Fruit fly (Drosophila melanogaster) whole organism, prepupa: ENCODE data around the gene CG14074.
A peak's percentile ranks its signal among the peaks of the same experiment; 100 is the strongest.

Source experiments
- CG10631 ChIP-seq: fragments of 200-800 bp; sonication (Bioruptor generic); optimal IDR thresholded peaks from 2 replicates; lab custom pipeline; 2016; ENCODE audit warnings: missing biosample characterization, missing genetic modification characterization
- CG10669 ChIP-seq: fragments of 200-800 bp; sonication (Bioruptor generic); optimal IDR thresholded peaks from 3 replicates; lab custom pipeline; 2018; ENCODE audit warnings: missing biosample characterization, mild to moderate bottlenecking, missing genetic modification characterization, moderate library complexity
- CG11762 ChIP-seq: fragments of 200-800 bp; sonication (Bioruptor generic); optimal IDR thresholded peaks from 3 replicates; lab custom pipeline; 2016; ENCODE audit warnings: missing biosample characterization, missing genetic modification characterization; ENCODE audit not compliant: insufficient read depth
- CG11902 ChIP-seq: fragments of 200-800 bp; sonication (Bioruptor generic); optimal IDR thresholded peaks from 3 replicates; lab custom pipeline; 2016; ENCODE audit warnings: missing biosample characterization, missing genetic modification characterization
- CG15336 ChIP-seq: fragments of 200-800 bp; sonication (Bioruptor generic); IDR thresholded peaks from 2 replicates; pipeline ENCODE4 v1.3.6; 2022; ENCODE audit warnings: missing biosample characterization, missing genetic modification characterization
- CG1621 ChIP-seq: fragments of 200-800 bp; sonication (Bioruptor generic); optimal IDR thresholded peaks from 3 replicates; lab custom pipeline; 2018; ENCODE audit warnings: missing biosample characterization, mild to moderate bottlenecking, missing genetic modification characterization
- CG16779 ChIP-seq: fragments of 200-800 bp; sonication (Bioruptor generic); optimal IDR thresholded peaks from 3 replicates; lab custom pipeline; 2017; ENCODE audit warnings: missing biosample characterization, mild to moderate bottlenecking, missing genetic modification characterization
- CG3919 ChIP-seq: fragments of 200-800 bp; sonication (Bioruptor generic); optimal IDR thresholded peaks from 3 replicates; lab custom pipeline; 2016; ENCODE audit warnings: missing biosample characterization, missing genetic modification characterization
- CG6163 ChIP-seq: fragments of 200-800 bp; sonication (Bioruptor generic); IDR thresholded peaks from 3 replicates; pipeline ENCODE4 v1.3.6; 2022; ENCODE audit warnings: missing biosample characterization, missing genetic modification characterization
- CG6276 ChIP-seq: fragments of 200-800 bp; sonication (Bioruptor generic); optimal IDR thresholded peaks from 2 replicates; lab custom pipeline; 2017; ENCODE audit warnings: missing biosample characterization, mild to moderate bottlenecking, missing genetic modification characterization
- CG6808 ChIP-seq: fragments of 200-800 bp; sonication (Bioruptor generic); optimal IDR thresholded peaks from 3 replicates; lab custom pipeline; 2017; ENCODE audit warnings: missing biosample characterization, missing genetic modification characterization, mild to moderate bottlenecking, moderate library complexity, missing genetic modification reagents
- CG6854 ChIP-seq: fragments of 200-800 bp; sonication (Bioruptor generic); optimal IDR thresholded peaks from 2 replicates; lab custom pipeline; 2017; ENCODE audit warnings: missing biosample characterization, mild to moderate bottlenecking, missing genetic modification characterization
- CG7368 ChIP-seq: fragments of 200-800 bp; sonication (Bioruptor generic); optimal IDR thresholded peaks from 3 replicates; lab custom pipeline; 2016; ENCODE audit warnings: missing biosample characterization, missing genetic modification characterization
- CG8119 ChIP-seq: fragments of 200-800 bp; sonication (Bioruptor generic); IDR thresholded peaks from 3 replicates; pipeline ENCODE4 v1.3.6; 2022; ENCODE audit warnings: missing biosample characterization, missing genetic modification characterization
- CG8632 ChIP-seq: fragments of 200-800 bp; sonication (Bioruptor generic); optimal IDR thresholded peaks from 3 replicates; lab custom pipeline; 2016; ENCODE audit warnings: missing biosample characterization, missing genetic modification characterization
- CG9139 ChIP-seq: fragments of 200-800 bp; sonication (Bioruptor generic); optimal IDR thresholded peaks from 3 replicates; lab custom pipeline; 2017; ENCODE audit warnings: missing biosample characterization, mild to moderate bottlenecking, missing genetic modification characterization
- Eip75B ChIP-seq: fragments of 200-800 bp; sonication (Bioruptor generic); optimal IDR thresholded peaks from 3 replicates; lab custom pipeline; 2016; ENCODE audit warnings: missing biosample characterization, missing genetic modification characterization
- Eip78C ChIP-seq: fragments of 200-800 bp; sonication (Bioruptor generic); peaks from one replicate; lab custom pipeline; 2016; ENCODE audit warnings: missing biosample characterization, missing genetic modification characterization
- Ets21C ChIP-seq: fragments of 200-800 bp; sonication (Bioruptor generic); optimal IDR thresholded peaks from 3 replicates; lab custom pipeline; 2016; ENCODE audit warnings: missing biosample characterization, missing genetic modification characterization
- Gug ChIP-seq: fragments of 200-800 bp; sonication (Bioruptor generic); IDR thresholded peaks from 2 replicates; pipeline ENCODE4 v1.3.6; 2022; ENCODE audit warnings: missing biosample characterization, missing genetic modification characterization
- Hr38 ChIP-seq: sonication (Bioruptor generic); optimal IDR thresholded peaks from 2 replicates; lab custom pipeline; 2016; ENCODE audit warnings: missing biosample characterization, missing genetic modification characterization
- Hr4 ChIP-seq: fragments of 200-800 bp; sonication (Bioruptor generic); optimal IDR thresholded peaks from 3 replicates; lab custom pipeline; 2016; ENCODE audit warnings: missing biosample characterization, missing genetic modification characterization
- Lpt ChIP-seq: fragments of 200-800 bp; sonication (Bioruptor generic); optimal IDR thresholded peaks from 3 replicates; lab custom pipeline; 2016; ENCODE audit warnings: missing biosample characterization, missing genetic modification characterization
- Sox14 ChIP-seq: fragments of 200-800 bp; sonication (Bioruptor generic); optimal IDR thresholded peaks from 3 replicates; lab custom pipeline; 2016; ENCODE audit warnings: missing biosample characterization, missing genetic modification characterization
- cyc ChIP-seq: fragments of 200-800 bp; sonication (Bioruptor generic); optimal IDR thresholded peaks from 3 replicates; lab custom pipeline; 2016; ENCODE audit warnings: missing biosample characterization, missing genetic modification characterization
- dac ChIP-seq: fragments of 200-800 bp; sonication (Bioruptor generic); optimal IDR thresholded peaks from 2 replicates; lab custom pipeline; 2017; ENCODE audit warnings: missing biosample characterization, mild to moderate bottlenecking, missing genetic modification characterization
- dsx ChIP-seq: fragments of 200-800 bp; optimal IDR thresholded peaks from 3 replicates; lab custom pipeline; 2019; ENCODE audit warnings: missing biosample characterization, mild to moderate bottlenecking, missing genetic modification characterization, moderate library complexity; ENCODE audit not compliant: poor library complexity, severe bottlenecking
- eg ChIP-seq: fragments of 200-800 bp; sonication (Bioruptor generic); IDR thresholded peaks from 3 replicates; pipeline ENCODE4 v1.3.6; 2022; ENCODE audit warnings: missing biosample characterization, missing genetic modification characterization
- esn ChIP-seq: fragments of 200-800 bp; sonication (Bioruptor generic); optimal IDR thresholded peaks from 2 replicates; lab custom pipeline; 2016; ENCODE audit warnings: missing biosample characterization, mild to moderate bottlenecking, missing genetic modification characterization, moderate library complexity
- fkh ChIP-seq: fragments of 200-800 bp; sonication (Bioruptor generic); optimal IDR thresholded peaks from 3 replicates; lab custom pipeline; 2017; ENCODE audit warnings: missing biosample characterization, mild to moderate bottlenecking, missing genetic modification characterization, moderate library complexity
- net ChIP-seq: fragments of 200-800 bp; sonication (Bioruptor generic); optimal IDR thresholded peaks from 3 replicates; lab custom pipeline; 2016; ENCODE audit warnings: missing biosample characterization, missing genetic modification characterization
- pdm3 ChIP-seq: fragments of 200-800 bp; sonication (Bioruptor generic); optimal IDR thresholded peaks from 3 replicates; lab custom pipeline; 2016; ENCODE audit warnings: missing biosample characterization, missing genetic modification characterization
- spab ChIP-seq: fragments of 200-800 bp; sonication (Bioruptor generic); optimal IDR thresholded peaks from 2 replicates; lab custom pipeline; 2017; ENCODE audit warnings: missing biosample characterization, mild to moderate bottlenecking, missing genetic modification characterization, missing genetic modification reagents
- ss ChIP-seq, 2 experiments: fragments of 200-800 bp; sonication (Bioruptor generic); optimal IDR thresholded peaks; 2 replicates in 1 of 2; 3 replicates in 1 of 2; lab custom pipeline; 2017 to 2018; ENCODE audit warnings: mild to moderate bottlenecking in 2 of 2, missing biosample characterization in 2 of 2, missing genetic modification characterization in 2 of 2, moderate library complexity in 1 of 2
- svp ChIP-seq: fragments of 200-800 bp; sonication (Bioruptor generic); peaks from one replicate; lab custom pipeline; 2016; ENCODE audit warnings: missing biosample characterization, missing genetic modification characterization
- vri ChIP-seq: fragments of 200-800 bp; sonication (Bioruptor generic); optimal IDR thresholded peaks from 3 replicates; lab custom pipeline; 2016; ENCODE audit warnings: missing biosample characterization, mild to moderate bottlenecking, missing genetic modification characterization

The CG14074 gene

dm6 chr3L:18896297-18896863 is 30.4 kb downstream of the CG14074 start:
- peak; percentile 40 to 56 for TF ChIP-seq ss (GFP tag; optimal IDR thresholded peaks at IDR 0.05; lab: Kevin White, UChicago)
- TF ChIP-seq CG15336 (GFP tag; lab: Robert Waterston, UW), result no peak
- TF ChIP-seq svp (GFP tag; lab: Kevin White, UChicago), result peak; percentile 88
- TF ChIP-seq CG6854 (GFP tag; lab: Kevin White, UChicago), result peak; percentile 15
- TF ChIP-seq CG6808, result peak; percentile 10
- TF ChIP-seq CG9139 (GFP tag; lab: Kevin White, UChicago), result no peak
- no peak for TF ChIP-seq CG10669 (GFP tag; lab: Kevin White, UChicago)
- TF ChIP-seq CG1621, result peak; percentile 47
- TF ChIP-seq vri (GFP tag; lab: Kevin White, UChicago), result peak; percentile 27
- TF ChIP-seq, all 60 proteins: peak for 6

DNA sequence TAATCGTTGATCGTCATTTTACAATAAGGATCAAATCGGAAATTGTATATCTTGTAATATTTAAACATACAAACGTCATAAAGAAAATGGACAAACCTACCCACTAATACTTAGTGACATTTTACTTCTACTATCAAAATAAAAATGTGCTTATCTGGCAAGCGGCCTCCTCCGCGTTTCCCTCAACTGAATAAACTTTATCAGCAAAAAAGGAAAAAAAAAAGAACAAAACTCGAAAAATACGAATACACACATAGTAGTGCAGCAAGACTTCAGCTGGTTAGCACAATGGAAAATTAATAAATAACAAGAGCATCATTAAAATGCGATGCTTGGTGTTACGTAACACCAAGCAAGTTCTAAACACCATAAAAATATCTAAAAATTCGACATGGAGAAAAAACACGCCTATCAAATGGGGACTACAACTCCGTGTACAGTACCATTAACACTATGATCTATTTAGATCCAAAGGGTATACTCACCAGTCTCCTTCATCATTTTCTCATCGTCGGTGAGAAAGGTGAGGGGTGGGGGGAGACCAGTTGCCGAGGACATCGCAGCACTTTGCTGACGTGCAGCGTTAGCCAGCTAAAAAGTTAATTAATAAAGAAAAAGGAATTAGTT is 31.5 kb downstream of the CG14074 start:
- no peak for TF ChIP-seq fkh (GFP tag; lab: Kevin White, UChicago)
- TF ChIP-seq vri (GFP tag; lab: Kevin White, UChicago), result peak; percentile 77

- TF ChIP-seq eg (GFP tag; lab: Robert Waterston, UW) (peak; percentile 59; the same call in 1 of the 3 replicates), cyc (no peak), dsx (GFP tag; lab: Kevin White, UChicago) (peak; percentile 25), ss (GFP tag; optimal IDR thresholded peaks at IDR 0.05; lab: Kevin White, UChicago) (peak; percentile 38 to 77), Eip75B (peak; percentile 14), Eip78C (GFP tag; lab: Kevin White, UChicago) (peak; percentile 78), CG6276 (GFP tag; lab: Kevin White, UChicago) (no peak), CG11762 (GFP tag; lab: Kevin White, UChicago) (no peak), Gug (no peak), CG9139 (GFP tag; lab: Kevin White, UChicago) (peak; percentile 28), CG16779 (tag; lab: Kevin White, UChicago) (no peak), Hr38 (GFP tag; lab: Kevin White, UChicago) (no peak), CG11902 (GFP tag; lab: Kevin White, UChicago) (no peak), svp (GFP tag; lab: Kevin White, UChicago) (no peak), Ets21C (GFP tag; lab: Kevin White, UChicago) (no peak), Hr4 (GFP tag; lab: Kevin White, UChicago) (no peak), CG8632 (no peak), CG3919 (GFP tag; lab: Kevin White, UChicago) (no peak), spab (no peak), dac (GFP tag; lab: Kevin White, UChicago) (no peak), CG15336 (GFP tag; lab: Robert Waterston, UW) (peak; percentile 49; the same call in 1 of the 2 replicates), CG7368 (GFP tag; lab: Kevin White, UChicago) (no peak), Sox14 (GFP tag; lab: Kevin White, UChicago) (no peak), CG6854 (GFP tag; lab: Kevin White, UChicago) (peak; percentile 75), CG6163 (GFP tag; lab: Robert Waterston, UW) (peak; percentile 57; the same call in 1 of the 3 replicates), pdm3 (GFP tag; lab: Kevin White, UChicago) (no peak), esn (peak; percentile 26), Lpt (GFP tag; lab: Kevin White, UChicago) (no peak), CG10631 (GFP tag; lab: Kevin White, UChicago) (no peak), CG8119 (GFP tag; lab: Robert Waterston, UW) (peak; percentile 44; the same call in 1 of the 3 replicates), vri (GFP tag; lab: Kevin White, UChicago) (peak; percentile 73), net (GFP tag; lab: Kevin White, UChicago) (peak; percentile 22)
These were observed 32.1 kb downstream of the CG14074 start, which contains the start of gene CG3902 for dm6 chr3L:18898086-18898470. TSS of gene CG3902 (minus strand) at chr3L:18898293.
